Fruit fly (Drosophila melanogaster) Kc167 (cell line): ENCODE measurements around the gene CG15642.

Source experiments
- Myc ChIP-seq: fragments of >200 bp; optimal IDR thresholded peaks from 2 replicates; lab custom pipeline; 2017; ENCODE audit warnings: missing external identifiers
- Sin3A ChIP-seq: fragments of >200 bp; optimal IDR thresholded peaks from 2 replicates; lab custom pipeline; 2018; ENCODE audit warnings: missing external identifiers
- h ChIP-seq: fragments of >200 bp; optimal IDR thresholded peaks from 3 replicates; lab custom pipeline; 2018; ENCODE audit warnings: missing external identifiers
- insv ChIP-seq: fragments of >200 bp; optimal IDR thresholded peaks from 3 replicates; lab custom pipeline; 2018; ENCODE audit warnings: missing external identifiers
- psq ChIP-seq: fragments of >200 bp; optimal IDR thresholded peaks from 2 replicates; lab custom pipeline; 2017; ENCODE audit warnings: missing external identifiers
- ttk ChIP-seq: sonication (Bioruptor generic); optimal IDR thresholded peaks from 2 replicates; lab custom pipeline; 2017; ENCODE audit warnings: missing external identifiers

CG15642 gene

dm6 chrX:15486682-15487081, 19.1 kb upstream of the CG15642 start, which contains the start of gene Gmap:
Gmap (plus strand) TSS chrX:15486922.
- TF ChIP-seq Myc (lab: Kevin White, UChicago), result no peak
- TF ChIP-seq psq (lab: Kevin White, UChicago), result no peak
- no peak for TF ChIP-seq h (lab: Kevin White, UChicago)
- TF ChIP-seq insv (lab: Kevin White, UChicago), result no peak
- no peak for TF ChIP-seq Sin3A (lab: Kevin White, UChicago)
- TF ChIP-seq ttk (lab: Kevin White, UChicago), result no peak

- TF ChIP-seq insv (lab: Kevin White, UChicago) (no peak), h (lab: Kevin White, UChicago) (no peak), ttk (lab: Kevin White, UChicago) (no peak), Myc (lab: Kevin White, UChicago) (no peak), Sin3A (lab: Kevin White, UChicago) (no peak), psq (lab: Kevin White, UChicago) (no peak)
Observed at dm6 chrX:15484451-15485032, 17.0 kb upstream of the CG15642 start.

- TF ChIP-seq h (lab: Kevin White, UChicago) (no peak), insv (lab: Kevin White, UChicago) (no peak), Sin3A (lab: Kevin White, UChicago) (no peak), ttk (lab: Kevin White, UChicago) (no peak), Myc (lab: Kevin White, UChicago) (no peak)
Observed at dm6 chrX:15483010-15483802, 15.6 kb upstream of the CG15642 start.

dm6 chrX:15482236-15482660, 14.7 kb upstream of the CG15642 start, which contains the start of gene CG6340:
CG6340 (plus strand) TSS chrX:15482374.
- TF ChIP-seq ttk (lab: Kevin White, UChicago) (no peak), h (lab: Kevin White, UChicago) (no peak), Sin3A (lab: Kevin White, UChicago) (no peak), psq (lab: Kevin White, UChicago) (no peak)

- TF ChIP-seq ttk (lab: Kevin White, UChicago) (no peak), psq (lab: Kevin White, UChicago) (no peak), Myc (lab: Kevin White, UChicago) (no peak), h (lab: Kevin White, UChicago) (no peak), insv (lab: Kevin White, UChicago) (no peak), Sin3A (lab: Kevin White, UChicago) (no peak)
Observed at dm6 chrX:15475791-15476190, 8.2 kb upstream of the CG15642 start, which contains the start of gene CG6324. CG6324 (plus strand) TSS chrX:15476091.

- TF ChIP-seq ttk (lab: Kevin White, UChicago) (no peak), Myc (lab: Kevin White, UChicago) (no peak), psq (lab: Kevin White, UChicago) (no peak), insv (lab: Kevin White, UChicago) (no peak), Sin3A (lab: Kevin White, UChicago) (no peak), h (lab: Kevin White, UChicago) (no peak)
Observed at dm6 chrX:15475367-15475789, 7.8 kb upstream of the CG15642 start, which contains the start of gene mh. mh (minus strand) TSS chrX:15475400.

- TF ChIP-seq psq (lab: Kevin White, UChicago) (no peak), insv (lab: Kevin White, UChicago) (no peak), ttk (lab: Kevin White, UChicago) (no peak), Sin3A (lab: Kevin White, UChicago) (no peak), h (lab: Kevin White, UChicago) (no peak), Myc (lab: Kevin White, UChicago) (no peak)
Observed at dm6 chrX:15471904-15472303, 4.3 kb upstream of the CG15642 start, which contains the start of the genes Grip128 and Alg14. Grip128 (minus strand) TSS chrX:15472119. Alg14 (plus strand) TSS chrX:15472164.

dm6 chrX:15465410-15465809, 2.1 kb downstream of the CG15642 start:
- TF ChIP-seq insv (lab: Kevin White, UChicago), result no peak
- no peak for TF ChIP-seq Myc (lab: Kevin White, UChicago)

dm6 chrX:15464531-15464930, 3.0 kb downstream of the CG15642 start:
- no peak for TF ChIP-seq psq (lab: Kevin White, UChicago)
- no peak for TF ChIP-seq Myc (lab: Kevin White, UChicago)
- no peak for TF ChIP-seq insv (lab: Kevin White, UChicago)

- TF ChIP-seq Myc (lab: Kevin White, UChicago) (no peak), insv (lab: Kevin White, UChicago) (peak; percentile 87)
Observed at dm6 chrX:15462436-15462857, 5.1 kb downstream of the CG15642 start, which contains the start of the genes shtd, CG6294 and CG6299. shtd (minus strand) TSS chrX:15462441. CG6294 (plus strand) TSS chrX:15462722. CG6299 (plus strand) TSS chrX:15462722.

dm6 chrX:15453121-15453520, 14.4 kb downstream of the CG15642 start, which contains the start of gene CG11655:
CG11655 (plus strand) TSS chrX:15453471.
- TF ChIP-seq insv (lab: Kevin White, UChicago) (no peak), Sin3A (lab: Kevin White, UChicago) (no peak), psq (lab: Kevin White, UChicago) (no peak), h (lab: Kevin White, UChicago) (no peak), Myc (lab: Kevin White, UChicago) (no peak), ttk (lab: Kevin White, UChicago) (no peak)
